Worm (Caenorhabditis elegans) whole organism, L1 larva: ENCODE results near the gene C03A3.3.

Experiments
- C16A3.4 ChIP-seq: fragments of 150-350 bp; optimal IDR thresholded peaks from 2 replicates; lab custom pipeline; 2014; ENCODE audit warnings: missing biosample characterization, missing genetic modification characterization
- ama-1 ChIP-seq: fragments of 150-350 bp; optimal IDR thresholded peaks from 2 replicates; lab custom pipeline; 2014
- elt-2 ChIP-seq: sonication (generic microtip); optimal IDR thresholded peaks from 2 replicates; lab custom pipeline; 2016; ENCODE audit warnings: missing genetic modification characterization, mild to moderate bottlenecking, inconsistent platforms, missing compliant biosample characterization, missing genetic modification reagents
- fkh-10 ChIP-seq: sonication (generic microtip); optimal IDR thresholded peaks from 2 replicates; lab custom pipeline; 2017; ENCODE audit warnings: missing biosample characterization, missing genetic modification reagents, missing genetic modification characterization
- fkh-4 ChIP-seq: sonication (generic microtip); optimal IDR thresholded peaks from 2 replicates; lab custom pipeline; 2016; ENCODE audit warnings: missing compliant biosample characterization, missing genetic modification characterization, borderline replicate concordance
- fos-1 ChIP-seq: fragments of 150-350 bp; optimal IDR thresholded peaks from 2 replicates; lab custom pipeline; 2014; ENCODE audit warnings: missing biosample characterization, missing genetic modification characterization
- lin-13 ChIP-seq: fragments of 150-350 bp; optimal IDR thresholded peaks from 2 replicates; lab custom pipeline; 2014; ENCODE audit warnings: missing biosample characterization, missing genetic modification reagents, missing genetic modification characterization
- lin-39 ChIP-seq: fragments of 150-350 bp; optimal IDR thresholded peaks from 2 replicates; lab custom pipeline; 2014; ENCODE audit warnings: missing biosample characterization, missing genetic modification reagents, missing genetic modification characterization
- nhr-237 ChIP-seq: fragments of 150-350 bp; optimal IDR thresholded peaks from 2 replicates; lab custom pipeline; 2014; ENCODE audit warnings: missing biosample characterization, missing genetic modification characterization
- unc-62 ChIP-seq: fragments of 150-350 bp; optimal IDR thresholded peaks from 2 replicates; lab custom pipeline; 2014; ENCODE audit warnings: missing biosample characterization, missing genetic modification reagents, missing genetic modification characterization
- ztf-11 ChIP-seq, 2 experiments: sonication (generic microtip); optimal IDR thresholded peaks; 2 replicates each; lab custom pipeline; 2016 to 2017; ENCODE audit warnings: missing genetic modification characterization in 2 of 2, missing biosample characterization in 1 of 2, missing compliant biosample characterization in 1 of 2

ce11 chrX:11222597-11223218 is 46.2 kb downstream of the C03A3.3 start, which contains the start of gene C34F6.9:
- TF ChIP-seq ama-1 (lab: Kevin White, UChicago) (no peak), lin-39 (no peak), lin-13 (GFP tag; lab: Kevin White, UChicago) (no peak), ztf-11 (tag; optimal IDR thresholded peaks at IDR 0.05; lab: Kevin White, UChicago) (no peak), nhr-237 (tag; lab: Kevin White, UChicago) (no peak), elt-2 (no peak), unc-62 (GFP tag; lab: Kevin White, UChicago) (no peak), fkh-4 (tag; lab: Kevin White, UChicago) (no peak), fkh-10 (GFP tag; lab: Kevin White, UChicago) (no peak), C16A3.4 (tag; lab: Kevin White, UChicago) (no peak), fos-1 (tag; lab: Kevin White, UChicago) (no peak)
